Fruit fly (Drosophila melanogaster) whole organism, embryonic: Measurements from ENCODE around the gene MtnF.

Experiments
- Abd-B ChIP-seq: fragments of 200-800 bp; sonication (Bioruptor generic); optimal IDR thresholded peaks from 2 replicates; lab custom pipeline; 2018; ENCODE audit warnings: missing biosample characterization, mild to moderate bottlenecking, missing genetic modification characterization, moderate library complexity
- Adf1 ChIP-seq: fragments of 200-800 bp; sonication (Bioruptor generic); IDR thresholded peaks from 2 replicates; pipeline ENCODE4 v1.3.6; 2022; ENCODE audit warnings: missing biosample characterization, missing genetic modification characterization
- CG10654 ChIP-seq: fragments of 200-800 bp; sonication (Bioruptor generic); optimal IDR thresholded peaks from 2 replicates; lab custom pipeline; 2016; ENCODE audit warnings: missing biosample characterization, missing genetic modification characterization
- CG11085 ChIP-seq: fragments of 200-800 bp; sonication (Bioruptor generic); IDR thresholded peaks from 2 replicates; pipeline ENCODE4 v1.3.6; 2022; ENCODE audit warnings: missing biosample characterization, missing genetic modification characterization
- CG12299 ChIP-seq: fragments of 200-800 bp; sonication (Bioruptor generic); optimal IDR thresholded peaks from 2 replicates; lab custom pipeline; 2018; ENCODE audit warnings: missing biosample characterization, mild to moderate bottlenecking, missing genetic modification characterization
- CG12659 ChIP-seq: fragments of 200-800 bp; sonication (Bioruptor generic); optimal IDR thresholded peaks from 3 replicates; lab custom pipeline; 2017; ENCODE audit warnings: mild to moderate bottlenecking, missing biosample characterization, missing genetic modification reagents, missing genetic modification characterization
- CG13296 ChIP-seq: fragments of 200-800 bp; sonication (Bioruptor generic); optimal IDR thresholded peaks from 3 replicates; lab custom pipeline; 2018; ENCODE audit warnings: missing biosample characterization, mild to moderate bottlenecking, missing genetic modification characterization
- CG13624 ChIP-seq: fragments of 200-800 bp; sonication (Bioruptor generic); optimal IDR thresholded peaks from 2 replicates; lab custom pipeline; 2016; ENCODE audit warnings: missing biosample characterization, missing genetic modification characterization
- CG14860 ChIP-seq: fragments of 200-800 bp; sonication (Bioruptor generic); IDR thresholded peaks from 3 replicates; pipeline ENCODE4 v1.3.6; 2022; ENCODE audit warnings: missing biosample characterization, missing genetic modification characterization; ENCODE audit not compliant: partially characterized antibody
- CG15011 ChIP-seq: fragments of 200-800 bp; sonication (Bioruptor generic); optimal IDR thresholded peaks from 3 replicates; lab custom pipeline; 2018; ENCODE audit warnings: missing biosample characterization, mild to moderate bottlenecking, missing genetic modification characterization
- CG15479 ChIP-seq: fragments of 200-800 bp; sonication (Bioruptor generic); optimal IDR thresholded peaks from 3 replicates; lab custom pipeline; 2019; ENCODE audit warnings: missing biosample characterization, mild to moderate bottlenecking, missing genetic modification characterization, moderate library complexity
- CG17802 ChIP-seq: fragments of 200-800 bp; sonication (Bioruptor generic); optimal IDR thresholded peaks from 2 replicates; lab custom pipeline; 2018; ENCODE audit warnings: missing biosample characterization, mild to moderate bottlenecking, missing genetic modification characterization, moderate library complexity
- CG18011 ChIP-seq: fragments of 200-800 bp; sonication (Bioruptor generic); optimal IDR thresholded peaks from 2 replicates; lab custom pipeline; 2017; ENCODE audit warnings: missing biosample characterization, missing genetic modification characterization, mild to moderate bottlenecking, moderate library complexity, missing genotype
- CG2129 ChIP-seq: fragments of 200-800 bp; sonication (Bioruptor generic); IDR thresholded peaks from 2 replicates; pipeline ENCODE4 v1.3.6; 2022; ENCODE audit warnings: missing biosample characterization, missing genetic modification characterization; ENCODE audit not compliant: partially characterized antibody
- CG2199 ChIP-seq: fragments of 200-800 bp; sonication (Bioruptor generic); IDR thresholded peaks from 3 replicates; pipeline ENCODE4 v1.3.6; 2022; ENCODE audit warnings: missing biosample characterization, missing genetic modification characterization
- CG3281 ChIP-seq: fragments of 200-800 bp; sonication (Bioruptor generic); optimal IDR thresholded peaks from 3 replicates; lab custom pipeline; 2017; ENCODE audit warnings: missing biosample characterization, mild to moderate bottlenecking, missing genetic modification characterization
- CG3838 ChIP-seq: fragments of 200-800 bp; sonication (Bioruptor generic); optimal IDR thresholded peaks from 3 replicates; lab custom pipeline; 2016; ENCODE audit warnings: missing biosample characterization, missing genetic modification characterization
- CG6791 ChIP-seq: fragments of 200-800 bp; sonication (Bioruptor generic); IDR thresholded peaks from 3 replicates; pipeline ENCODE4 v1.3.6; 2022; ENCODE audit warnings: missing biosample characterization, missing genetic modification characterization; ENCODE audit not compliant: partially characterized antibody
- CG7357 ChIP-seq: fragments of 200-800 bp; sonication (Bioruptor generic); IDR thresholded peaks from 3 replicates; pipeline ENCODE4 v1.3.6; 2022; ENCODE audit warnings: missing biosample characterization, missing genetic modification characterization
- CG8359 ChIP-seq: fragments of 200-800 bp; sonication (Bioruptor generic); optimal IDR thresholded peaks from 2 replicates; lab custom pipeline; 2017; ENCODE audit warnings: missing biosample characterization, mild to moderate bottlenecking, missing genetic modification characterization, borderline replicate concordance
- Eip74EF ChIP-seq, 2 experiments: fragments of 200-800 bp in 1 of 2; fragments of >200 bp in 1 of 2; sonication (Bioruptor generic) in 1 of 2; optimal IDR thresholded peaks; 2 replicates each; lab custom pipeline; 2017 to 2019; ENCODE audit warnings: missing biosample characterization in 2 of 2, missing genetic modification characterization in 2 of 2, mild to moderate bottlenecking in 1 of 2, moderate library complexity in 1 of 2
- H2.0 ChIP-seq: fragments of 200-800 bp; sonication (Bioruptor generic); IDR thresholded peaks from 2 replicates; pipeline ENCODE4 v1.3.6; 2022; ENCODE audit warnings: missing biosample characterization, missing genetic modification characterization
- MBD-R2 ChIP-seq: fragments of 200-800 bp; sonication (Bioruptor generic); IDR thresholded peaks from 2 replicates; pipeline ENCODE4 v1.3.6; 2022; ENCODE audit warnings: missing biosample characterization, missing genetic modification characterization
- Oli ChIP-seq: fragments of 200-800 bp; sonication (Bioruptor generic); optimal IDR thresholded peaks from 2 replicates; lab custom pipeline; 2018; ENCODE audit warnings: missing biosample characterization, mild to moderate bottlenecking, missing genetic modification characterization, moderate library complexity
- PHDP ChIP-seq: fragments of 200-800 bp; sonication (Bioruptor generic); optimal IDR thresholded peaks from 3 replicates; lab custom pipeline; 2018; ENCODE audit warnings: missing biosample characterization, mild to moderate bottlenecking, missing genetic modification characterization, moderate library complexity
- Scr ChIP-seq: fragments of 200-800 bp; sonication (Bioruptor generic); IDR thresholded peaks from 2 replicates; pipeline ENCODE4 v1.3.6; 2022; ENCODE audit warnings: missing biosample characterization, missing genetic modification characterization; ENCODE audit not compliant: partially characterized antibody
- Sin3A ChIP-seq: fragments of >200 bp; optimal IDR thresholded peaks from 2 replicates; lab custom pipeline; 2018
- Spps ChIP-seq: fragments of 200-800 bp; sonication (Bioruptor generic); optimal IDR thresholded peaks from 2 replicates; lab custom pipeline; 2018; ENCODE audit warnings: missing biosample characterization, mild to moderate bottlenecking, missing genetic modification characterization
- Stat92E ChIP-seq, 3 experiments: fragments of >200 bp in 2 of 3; fragments of 200-800 bp in 1 of 3; sonication (Bioruptor generic) in 1 of 3; optimal IDR thresholded peaks; 2 replicates each; lab custom pipeline; 2017 to 2019; ENCODE audit warnings: missing biosample characterization in 3 of 3, missing genetic modification characterization in 3 of 3, mild to moderate bottlenecking in 1 of 3, moderate library complexity in 1 of 3
- YL-1 ChIP-seq: fragments of 200-800 bp; sonication (Bioruptor generic); optimal IDR thresholded peaks from 3 replicates; lab custom pipeline; 2017; ENCODE audit warnings: missing biosample characterization, mild to moderate bottlenecking, missing genetic modification characterization
- al ChIP-seq: fragments of 200-800 bp; sonication (Bioruptor generic); IDR thresholded peaks from 2 replicates; pipeline ENCODE4 v1.3.6; 2022; ENCODE audit warnings: missing biosample characterization, missing genetic modification characterization
- aop ChIP-seq: fragments of 200-800 bp; sonication (Bioruptor generic); IDR thresholded peaks from 2 replicates; pipeline ENCODE4 v1.3.6; 2022; ENCODE audit warnings: missing biosample characterization, missing genetic modification characterization
- bowl ChIP-seq: fragments of 200-800 bp; sonication (Bioruptor generic); IDR thresholded peaks from 2 replicates; pipeline ENCODE4 v1.3.6; 2022; ENCODE audit warnings: missing biosample characterization, missing genetic modification characterization
- cg ChIP-seq: fragments of 200-800 bp; sonication (Bioruptor generic); optimal IDR thresholded peaks from 3 replicates; lab custom pipeline; 2019; ENCODE audit warnings: missing biosample characterization, mild to moderate bottlenecking, missing genetic modification characterization, moderate library complexity
- chinmo ChIP-seq: fragments of 200-800 bp; sonication (Bioruptor generic); IDR thresholded peaks from 4 replicates; pipeline ENCODE4 v1.3.6; 2022; ENCODE audit warnings: missing biosample characterization, missing genetic modification characterization; ENCODE audit not compliant: partially characterized antibody
- ci ChIP-seq: fragments of 200-800 bp; sonication (Bioruptor generic); IDR thresholded peaks from 3 replicates; pipeline ENCODE4 v1.3.6; 2022; ENCODE audit warnings: missing biosample characterization, missing genetic modification characterization
- fd64A ChIP-seq: fragments of 200-800 bp; sonication (Bioruptor generic); optimal IDR thresholded peaks from 3 replicates; lab custom pipeline; 2018; ENCODE audit warnings: missing biosample characterization, mild to moderate bottlenecking, missing genetic modification characterization
- fru ChIP-seq: fragments of >200 bp; optimal IDR thresholded peaks from 2 replicates; lab custom pipeline; 2017
- gem ChIP-seq: fragments of 200-800 bp; sonication (Bioruptor generic); optimal IDR thresholded peaks from 2 replicates; lab custom pipeline; 2019; ENCODE audit warnings: missing biosample characterization, mild to moderate bottlenecking, missing genetic modification characterization, moderate library complexity
- gfzf ChIP-seq: fragments of 200-800 bp; sonication (Bioruptor generic); optimal IDR thresholded peaks from 2 replicates; lab custom pipeline; 2016; ENCODE audit warnings: missing biosample characterization, mild to moderate bottlenecking, missing genetic modification characterization, moderate library complexity
- mirr ChIP-seq: fragments of 200-800 bp; sonication (Bioruptor generic); optimal IDR thresholded peaks from 3 replicates; lab custom pipeline; 2018; ENCODE audit warnings: missing biosample characterization, mild to moderate bottlenecking, missing genetic modification characterization
- oc ChIP-seq: fragments of 200-800 bp; sonication (Bioruptor generic); optimal IDR thresholded peaks from 2 replicates; lab custom pipeline; 2018; ENCODE audit warnings: missing biosample characterization, mild to moderate bottlenecking, missing genetic modification characterization, moderate library complexity
- prd ChIP-seq, 3 experiments: fragments of >200 bp in 2 of 3; fragments of 200-800 bp in 1 of 3; sonication (Bioruptor generic) in 1 of 3; optimal IDR thresholded peaks in 2 of 3; IDR thresholded peaks in 1 of 3; 2 replicates in 2 of 3; 3 replicates in 1 of 3; pipeline versions ENCODE4 v1.3.6 to Lab custom; 2017 to 2022; ENCODE audit warnings: missing biosample characterization in 1 of 3, missing genetic modification characterization in 1 of 3
- stwl ChIP-seq: fragments of 200-800 bp; sonication (Bioruptor generic); optimal IDR thresholded peaks from 3 replicates; lab custom pipeline; 2018; ENCODE audit warnings: missing biosample characterization, mild to moderate bottlenecking, missing genetic modification characterization, moderate library complexity
- toy ChIP-seq: fragments of 200-800 bp; sonication (Bioruptor generic); IDR thresholded peaks from 2 replicates; pipeline ENCODE4 v1.3.6; 2022; ENCODE audit warnings: missing biosample characterization, missing genetic modification characterization
- unc-4 ChIP-seq: fragments of 200-800 bp; sonication (Bioruptor generic); IDR thresholded peaks from 2 replicates; pipeline ENCODE4 v1.3.6; 2022; ENCODE audit warnings: missing biosample characterization, missing genetic modification characterization; ENCODE audit not compliant: partially characterized antibody
- usp ChIP-seq: fragments of >200 bp; optimal IDR thresholded peaks from 2 replicates; lab custom pipeline; 2017; ENCODE audit warnings: missing biosample characterization, missing genetic modification characterization

Gene MtnF

DNA sequence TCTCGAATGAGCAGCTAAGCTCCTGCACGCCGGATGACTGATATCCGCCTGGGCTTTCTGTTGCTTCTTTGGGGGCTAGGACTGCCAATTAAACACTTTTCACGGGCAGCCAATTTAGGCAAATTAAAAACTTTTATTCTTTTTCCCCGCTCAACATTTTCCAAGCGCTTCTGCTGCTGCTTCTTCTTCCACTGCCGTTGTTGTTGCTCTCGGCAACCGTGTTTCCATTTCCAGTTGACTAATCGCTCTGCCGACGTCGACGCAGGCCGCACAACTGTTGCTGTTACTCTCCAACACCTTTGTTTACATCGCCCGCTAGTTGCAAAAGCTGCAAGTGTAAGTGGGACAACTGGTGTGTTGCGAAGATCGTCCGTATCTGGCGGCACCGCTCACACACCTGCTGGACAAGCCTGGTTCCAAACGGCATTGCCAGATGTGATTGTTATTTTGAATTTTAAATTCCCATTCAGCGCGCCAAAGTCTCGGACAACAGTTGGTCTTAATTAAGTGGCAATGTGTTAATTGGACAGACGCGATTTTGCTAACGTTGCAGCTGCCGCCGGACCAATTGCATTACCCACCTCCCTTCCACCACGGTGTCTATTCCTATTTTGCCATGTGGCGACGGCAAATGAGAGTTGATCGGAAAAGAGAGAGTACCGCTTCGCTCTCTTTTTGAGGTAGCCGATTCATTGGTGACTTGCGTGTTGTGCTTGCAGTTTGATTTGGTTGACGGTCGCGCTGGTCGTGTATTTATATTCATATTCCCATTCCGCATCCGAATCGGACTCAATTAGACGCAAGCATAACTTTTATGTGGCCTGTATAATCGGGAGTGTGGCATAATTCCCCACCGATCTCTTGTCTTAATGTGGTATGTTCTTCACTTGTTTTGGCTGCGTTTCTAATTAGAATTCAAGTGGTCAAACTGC is 4.8 kb downstream of the MtnF start, which contains the start of gene Wsck (continued):
- TF ChIP-seq CG18011 (no peak), CG8359 (no peak), PHDP (tag; lab: Kevin White, UChicago) (no peak), al (GFP tag; lab: Robert Waterston, UW) (no peak), Sin3A (lab: Kevin White, UChicago) (no peak), YL-1 (GFP tag; lab: Kevin White, UChicago) (peak; percentile 87), fru (lab: Kevin White, UChicago) (no peak), CG12299 (tag; lab: Kevin White, UChicago) (no peak), CG17802 (no peak), CG11085 (GFP tag; lab: Robert Waterston, UW) (no peak), Spps (tag; lab: Kevin White, UChicago) (no peak), aop (GFP tag; lab: Robert Waterston, UW) (no peak), Stat92E (GFP tag; optimal IDR thresholded peaks at IDR 0.05; lab: Kevin White, UChicago) (peak in 1 of 3 experiments; percentile 65), H2.0 (GFP tag; lab: Robert Waterston, UW) (no peak), Adf1 (GFP tag; lab: Robert Waterston, UW) (peak; percentile 99), CG13624 (GFP tag; lab: Kevin White, UChicago) (no peak), CG15011 (no peak), cg (GFP tag; lab: Kevin White, UChicago) (peak; percentile 13), CG6791 (GFP tag; lab: Robert Waterston, UW) (0 out of 3 replicates have a peak, but pooled peaks have one; percentile 43), CG13296 (GFP tag; lab: Kevin White, UChicago) (no peak), usp (GFP tag; lab: Kevin White, UChicago) (no peak), gem (no peak), CG12659 (peak; percentile 31), Oli (tag; lab: Kevin White, UChicago) (no peak), oc (tag; lab: Kevin White, UChicago) (peak; percentile 86), CG15479 (peak; percentile 88), fd64A (GFP tag; lab: Kevin White, UChicago) (no peak), Eip74EF (GFP tag; optimal IDR thresholded peaks at IDR 0.05; lab: Kevin White, UChicago) (no peak), mirr (GFP tag; lab: Kevin White, UChicago) (peak; percentile 58), chinmo (GFP tag; lab: Robert Waterston, UW) (peak; percentile 60; the same call in 1 of the 4 replicates), Abd-B (no peak), CG3838 (GFP tag; lab: Kevin White, UChicago) (peak; percentile 67), CG2199 (GFP tag; lab: Robert Waterston, UW) (peak; percentile 72; the same call in 1 of the 3 replicates), CG2129 (GFP tag; lab: Robert Waterston, UW) (no peak), Scr (peak; percentile 36; the same call in 1 of the 2 replicates), prd (optimal IDR thresholded peaks at IDR 0.05; lab: Kevin White, UChicago) (no peak), prd (GFP tag; IDR thresholded peaks at IDR 0.05; lab: Robert Waterston, UW) (no peak), unc-4 (GFP tag; lab: Robert Waterston, UW) (peak; percentile 15; the same call in 1 of the 2 replicates), CG3281 (GFP tag; lab: Kevin White, UChicago) (peak; percentile 21), CG7357 (GFP tag; lab: Robert Waterston, UW) (no peak), bowl (no peak), ci (GFP tag; lab: Robert Waterston, UW) (no peak), CG10654 (no peak), MBD-R2 (GFP tag; lab: Robert Waterston, UW) (peak; percentile 43; the same call in 1 of the 2 replicates), CG14860 (no peak), stwl (peak; percentile 51), toy (no peak), gfzf (GFP tag; lab: Kevin White, UChicago) (peak; percentile 9)
